Fruit fly (Drosophila melanogaster): ENCODE results near the gene CG13082.

The CG13082 gene

dm6 chr2L:19537779-19538456 lies at the start of gene CG13082 (continued):
- TF ChIP-seq CG1792 (GFP tag; optimal IDR thresholded peaks at IDR 0.05) (no peak), dysf (GFP tag; IDR thresholded peaks at IDR 0.05) (0 out of 3 replicates have a peak, but pooled peaks have one; percentile 17), bowl (GFP tag; IDR thresholded peaks at IDR 0.05) (no peak), gcm (GFP tag; optimal IDR thresholded peaks at IDR 0.05) (peak; percentile 54), CG8290 (GFP tag; optimal IDR thresholded peaks at IDR 0.05) (peak; percentile 26), CG8290 (tag; optimal IDR thresholded peaks at IDR 0.05) (no peak), CG14667 (GFP tag; IDR thresholded peaks at IDR 0.05) (no peak), tin (GFP tag; optimal IDR thresholded peaks at IDR 0.05) (peak; percentile 52), Spps (tag; optimal IDR thresholded peaks at IDR 0.05) (peak; percentile 75), CG13775 (GFP tag; optimal IDR thresholded peaks at IDR 0.05) (peak; percentile 54), CG12071 (GFP tag; optimal IDR thresholded peaks at IDR 0.05) (no peak), CG31388 (GFP tag; optimal IDR thresholded peaks at IDR 0.05) (no peak), CG10147 (GFP tag; optimal IDR thresholded peaks at IDR 0.05) (no peak), corto (GFP tag; optimal IDR thresholded peaks at IDR 0.05) (peak; percentile 35), gem (tag; optimal IDR thresholded peaks at IDR 0.05) (peak; percentile 76), CG10431 (GFP tag; optimal IDR thresholded peaks at IDR 0.05) (peak; percentile 70), CG16779 (GFP tag; IDR thresholded peaks at IDR 0.05) (no peak), Ada2b (GFP tag; IDR thresholded peaks at IDR 0.05) (no peak), Hr39 (optimal IDR thresholded peaks at IDR 0.05) (peak; percentile 6), Dbx (GFP tag; IDR thresholded peaks at IDR 0.05) (no peak), row (GFP tag; IDR thresholded peaks at IDR 0.05) (peak; percentile 61), CG11723 (GFP tag; optimal IDR thresholded peaks at IDR 0.05) (peak; percentile 35), Nf-YB (GFP tag; optimal IDR thresholded peaks at IDR 0.05) (peak; percentile 24), cwo (GFP tag; optimal IDR thresholded peaks at IDR 0.05) (no peak), CG11456 (GFP tag; IDR thresholded peaks at IDR 0.05) (no peak), az2 (GFP tag; optimal IDR thresholded peaks at IDR 0.05) (peak; percentile 53), da (GFP tag; optimal IDR thresholded peaks at IDR 0.05) (no peak), fd3F (GFP tag; optimal IDR thresholded peaks at IDR 0.05) (no peak), CG18599 (GFP tag; optimal IDR thresholded peaks at IDR 0.05) (peak; percentile 30), shn (GFP tag; optimal IDR thresholded peaks at IDR 0.05) (no peak), ci (GFP tag; IDR thresholded peaks at IDR 0.05) (peak; percentile 54; the same call in 2 of the 3 replicates), bsh (GFP tag; optimal IDR thresholded peaks at IDR 0.05) (peak; percentile 77 to 90), CG13624 (GFP tag; optimal IDR thresholded peaks at IDR 0.05) (no peak), Sox102F (GFP tag; optimal IDR thresholded peaks at IDR 0.05) (peak; percentile 42), br (optimal IDR thresholded peaks at IDR 0.05) (no peak), nom (GFP tag; optimal IDR thresholded peaks at IDR 0.05) (peak; percentile 53), CG4404 (GFP tag; IDR thresholded peaks at IDR 0.05) (no peak), oc (tag; optimal IDR thresholded peaks at IDR 0.05) (peak; percentile 50), CG4360 (GFP tag; IDR thresholded peaks at IDR 0.05) (no peak), Oaz (GFP tag; IDR thresholded peaks at IDR 0.05) (no peak), Vsx1 (GFP tag; optimal IDR thresholded peaks at IDR 0.05) (peak; percentile 34), ranshi (GFP tag; IDR thresholded peaks at IDR 0.05) (0 out of 2 replicates have a peak, but pooled peaks have one; percentile 6), Sox100B (GFP tag; optimal IDR thresholded peaks at IDR 0.05) (peak; percentile 48), CG42726 (GFP tag; IDR thresholded peaks at IDR 0.05; ENCODE audit: partially characterized antibody) (no peak), tll (GFP tag; optimal IDR thresholded peaks at IDR 0.05) (no peak), sc (optimal IDR thresholded peaks at IDR 0.05) (no peak), sc (GFP tag; optimal IDR thresholded peaks at IDR 0.05) (peak; percentile 61), caup (GFP tag; optimal IDR thresholded peaks at IDR 0.05; ENCODE audit: severe bottlenecking) (no peak), Stat92E (GFP tag; optimal IDR thresholded peaks at IDR 0.05) (peak in 1 of 3 experiments; percentile 65), CkIIα-i1 (GFP tag; IDR thresholded peaks at IDR 0.05) (no peak)
